Worm (Caenorhabditis elegans) whole organism, early embryonic: ENCODE data around the gene txdc-12.1.

Experiments
- B0310.2 ChIP-seq: sonication (generic microtip); optimal IDR thresholded peaks from 2 replicates; lab custom pipeline; 2016; ENCODE audit warnings: mild to moderate bottlenecking, missing genetic modification characterization, missing compliant biosample characterization
- F13C5.2 ChIP-seq: sonication (generic microtip); optimal IDR thresholded peaks from 2 replicates; lab custom pipeline; 2017; ENCODE audit warnings: mild to moderate bottlenecking, missing genetic modification characterization, inconsistent platforms, missing compliant biosample characterization
- aly-1 ChIP-seq: sonication (generic microtip); optimal IDR thresholded peaks from 2 replicates; lab custom pipeline; 2016; ENCODE audit warnings: missing genetic modification characterization, missing compliant biosample characterization
- ama-1 ChIP-seq: fragments of 150-350 bp; optimal IDR thresholded peaks from 2 replicates; lab custom pipeline; 2014
- ceh-13 ChIP-seq: fragments of 200-800 bp; sonication (Bioruptor generic); optimal IDR thresholded peaks from 2 replicates; lab custom pipeline; 2018; ENCODE audit warnings: mild to moderate bottlenecking, missing genetic modification characterization, missing compliant biosample characterization
- ceh-36 ChIP-seq: sonication (generic microtip); optimal IDR thresholded peaks from 2 replicates; lab custom pipeline; 2016; ENCODE audit warnings: missing genetic modification characterization, inconsistent platforms, missing compliant biosample characterization
- ets-7 ChIP-seq: sonication (generic microtip); optimal IDR thresholded peaks from 2 replicates; lab custom pipeline; 2016; ENCODE audit warnings: missing genotype, missing genetic modification characterization, missing compliant biosample characterization
- flt-1 ChIP-seq: fragments of 200-800 bp; sonication (Bioruptor generic); IDR thresholded peaks from 2 replicates; pipeline ENCODE4 v1.3.6; 2022; ENCODE audit warnings: missing genetic modification characterization, missing compliant biosample characterization
- hmbx-1 ChIP-seq: sonication (generic microtip); optimal IDR thresholded peaks from 2 replicates; lab custom pipeline; 2016; ENCODE audit warnings: mild to moderate bottlenecking, missing genetic modification characterization, missing compliant biosample characterization
- hmg-4 ChIP-seq: fragments of 200-800 bp; sonication (Bioruptor generic); optimal IDR thresholded peaks from 2 replicates; lab custom pipeline; 2018; ENCODE audit warnings: mild to moderate bottlenecking, missing genetic modification characterization, missing compliant biosample characterization
- hnd-1 ChIP-seq: sonication (generic microtip); optimal IDR thresholded peaks from 2 replicates; lab custom pipeline; 2016; ENCODE audit warnings: missing genetic modification characterization, missing compliant biosample characterization
- pes-1 ChIP-seq: fragments of 200-800 bp; sonication (Bioruptor generic); IDR thresholded peaks from 2 replicates; pipeline ENCODE4 v1.3.6; 2022; ENCODE audit warnings: missing genetic modification reagents, missing genetic modification characterization, missing compliant biosample characterization
- scrt-1 ChIP-seq: fragments of 200-800 bp; sonication (Bioruptor generic); IDR thresholded peaks from 2 replicates; pipeline ENCODE4 v1.3.6; 2022; ENCODE audit warnings: missing genetic modification characterization, missing compliant biosample characterization
- sea-1 ChIP-seq: fragments of 200-800 bp; sonication (Bioruptor generic); conservative IDR thresholded peaks from 2 replicates; pipeline ENCODE4 v1.3.6; 2022; ENCODE audit warnings: missing genetic modification characterization, missing compliant biosample characterization
- tbx-11 ChIP-seq: fragments of 200-800 bp; sonication (Bioruptor generic); IDR thresholded peaks from 2 replicates; pipeline ENCODE4 v1.3.6; 2022; ENCODE audit warnings: missing genetic modification characterization, missing compliant biosample characterization
- tbx-37 ChIP-seq: fragments of 200-800 bp; sonication (Bioruptor generic); conservative IDR thresholded peaks from 2 replicates; pipeline ENCODE4 v1.3.6; 2022; ENCODE audit warnings: missing genetic modification reagents, missing genetic modification characterization, missing compliant biosample characterization
- tra-4 ChIP-seq: sonication (generic microtip); optimal IDR thresholded peaks from 2 replicates; lab custom pipeline; 2017; ENCODE audit warnings: missing genetic modification characterization, missing compliant biosample characterization

txdc-12.1 gene

ce11 chrII:12239449-12239848 is 739 bp upstream of the txdc-12.1 start:
- TF ChIP-seq pes-1 (GFP tag; lab: Robert Waterston, UW) (no peak), B0310.2 (no peak), ceh-13 (GFP tag; lab: Kevin White, UChicago) (no peak), F13C5.2 (tag; lab: Kevin White, UChicago) (no peak), hmg-4 (GFP tag; lab: Kevin White, UChicago) (no peak), ceh-36 (tag; lab: Kevin White, UChicago) (no peak), tbx-37 (GFP tag; lab: Robert Waterston, UW) (no peak), flt-1 (no peak), tra-4 (no peak), sea-1 (GFP tag; lab: Robert Waterston, UW) (no peak), ama-1 (lab: Kevin White, UChicago) (no peak), tbx-11 (no peak), hnd-1 (no peak), hmbx-1 (tag; lab: Kevin White, UChicago) (no peak), aly-1 (no peak), scrt-1 (GFP tag; lab: Robert Waterston, UW) (no peak), ets-7 (tag; lab: Kevin White, UChicago) (no peak)

- TF ChIP-seq flt-1 (no peak), tbx-37 (GFP tag; lab: Robert Waterston, UW) (no peak), aly-1 (no peak), hnd-1 (no peak), B0310.2 (no peak), tbx-11 (no peak), ceh-13 (GFP tag; lab: Kevin White, UChicago) (no peak), scrt-1 (GFP tag; lab: Robert Waterston, UW) (no peak), ceh-36 (tag; lab: Kevin White, UChicago) (no peak), hmbx-1 (tag; lab: Kevin White, UChicago) (no peak)
These were observed 1.6 kb downstream of the txdc-12.1 start for ce11 chrII:12241792-12242191.

- TF ChIP-seq F13C5.2 (tag; lab: Kevin White, UChicago) (no peak), scrt-1 (GFP tag; lab: Robert Waterston, UW) (peak; percentile 34; the same call in 1 of the 2 replicates)
These were observed 2.4 kb downstream of the txdc-12.1 start, which contains the start of gene Y57A10A.24 for ce11 chrII:12242551-12242950. TSS of gene Y57A10A.24 (plus strand) at chrII:12242946.

- TF ChIP-seq aly-1 (no peak), ets-7 (tag; lab: Kevin White, UChicago) (no peak), ceh-13 (GFP tag; lab: Kevin White, UChicago) (no peak), F13C5.2 (tag; lab: Kevin White, UChicago) (no peak)
These were observed 8.9 kb downstream of the txdc-12.1 start, which contains the start of gene tag-276 for ce11 chrII:12249042-12249441. TSS of gene tag-276 (minus strand) at chrII:12249142.

ce11 chrII:12255545-12256233 is 15.5 kb downstream of the txdc-12.1 start:
- TF ChIP-seq aly-1 (no peak), F13C5.2 (tag; lab: Kevin White, UChicago) (no peak), tbx-37 (GFP tag; lab: Robert Waterston, UW) (no peak), tra-4 (no peak), ama-1 (lab: Kevin White, UChicago) (no peak), hnd-1 (no peak), flt-1 (no peak), hmg-4 (GFP tag; lab: Kevin White, UChicago) (no peak), ceh-13 (GFP tag; lab: Kevin White, UChicago) (no peak), scrt-1 (GFP tag; lab: Robert Waterston, UW) (no peak), hmbx-1 (tag; lab: Kevin White, UChicago) (no peak), ceh-36 (tag; lab: Kevin White, UChicago) (no peak), ets-7 (tag; lab: Kevin White, UChicago) (no peak)

ce11 chrII:12256528-12256927 is 16.3 kb downstream of the txdc-12.1 start, which contains the start of gene parn-2:
TSS of gene parn-2 (minus strand) at chrII:12256628.
- TF ChIP-seq sea-1 (GFP tag; lab: Robert Waterston, UW) (0 out of 2 replicates have a peak, but pooled peaks have one; percentile 8), tra-4 (no peak), ets-7 (tag; lab: Kevin White, UChicago) (no peak), aly-1 (no peak), hmg-4 (GFP tag; lab: Kevin White, UChicago) (peak; percentile 10)

ce11 chrII:12257095-12257494 is 16.9 kb downstream of the txdc-12.1 start:
- TF ChIP-seq scrt-1 (GFP tag; lab: Robert Waterston, UW) (no peak), ets-7 (tag; lab: Kevin White, UChicago) (no peak), ceh-36 (tag; lab: Kevin White, UChicago) (no peak), tbx-37 (GFP tag; lab: Robert Waterston, UW) (no peak), ceh-13 (GFP tag; lab: Kevin White, UChicago) (no peak), hmbx-1 (tag; lab: Kevin White, UChicago) (no peak), F13C5.2 (tag; lab: Kevin White, UChicago) (no peak), flt-1 (no peak), aly-1 (no peak), ama-1 (lab: Kevin White, UChicago) (no peak), B0310.2 (no peak), hmg-4 (GFP tag; lab: Kevin White, UChicago) (no peak), sea-1 (GFP tag; lab: Robert Waterston, UW) (no peak), tbx-11 (no peak), hnd-1 (no peak)

- no peak for TF ChIP-seq pes-1 (GFP tag; lab: Robert Waterston, UW)
- TF ChIP-seq hnd-1 = no peak
- TF ChIP-seq tra-4 = no peak
- no peak for TF ChIP-seq B0310.2
- no peak for TF ChIP-seq hmg-4 (GFP tag; lab: Kevin White, UChicago)
These were observed 20.4 kb downstream of the txdc-12.1 start for ce11 chrII:12260538-12260937.
